Worm (Caenorhabditis elegans): Measurements from ENCODE around the gene cest-35.1.

ce11 chrV:5265581-5265980, 22.6 kb upstream of the cest-35.1 start, which contains the start of the genes srt-69 and B0238.12:
- TF ChIP-seq flt-1 (GFP tag; IDR thresholded peaks at IDR 0.05) (no peak), tab-1 (GFP tag; IDR thresholded peaks at IDR 0.05) (no peak), ztf-23 (GFP tag; IDR thresholded peaks at IDR 0.05) (no peak)

All from whole organism, midembryonic.